Fruit fly (Drosophila melanogaster): ENCODE measurements around the gene CG32816.

DNA sequence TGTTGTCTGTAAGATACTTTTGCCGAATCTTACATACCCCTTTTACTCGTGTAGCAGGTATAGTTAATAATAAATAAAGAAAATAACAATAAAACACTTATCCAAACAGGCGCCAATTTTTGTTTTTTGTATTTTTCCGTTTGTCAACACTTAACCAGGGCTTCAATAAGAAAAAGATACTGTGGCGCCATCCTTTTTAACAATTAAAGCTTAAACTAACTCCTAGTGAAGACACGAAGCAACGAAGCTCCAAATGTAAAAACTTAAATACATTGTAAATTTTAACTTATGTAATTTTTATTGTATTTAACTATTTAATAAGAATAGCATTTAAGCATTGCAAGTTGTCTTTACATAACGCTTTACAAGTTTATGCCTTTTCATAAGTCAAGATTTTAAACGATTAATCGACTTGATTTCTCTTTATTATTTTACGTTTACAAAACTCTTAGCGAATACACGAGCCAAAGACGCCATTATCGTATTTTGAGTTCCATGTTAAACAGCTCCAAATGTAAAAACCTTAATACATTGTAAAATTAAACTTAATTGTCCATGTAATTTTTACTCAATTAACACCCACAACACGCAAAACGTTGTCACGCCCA lies 133.8 kb downstream of the CG32816 start:
- TF ChIP-seq CG8478 (optimal IDR thresholded peaks at IDR 0.05): no peak
- peak in 1 of 2 experiments; percentile 48 for TF ChIP-seq CTCF (optimal IDR thresholded peaks at IDR 0.05)
